Fruit fly (Drosophila melanogaster) whole organism, larva: ENCODE data around the gene mRpS10.

Source experiments
- noc ChIP-seq: fragments of 200-800 bp; sonication (Bioruptor generic); optimal IDR thresholded peaks from 3 replicates; lab custom pipeline; 2019; ENCODE audit warnings: missing biosample characterization, mild to moderate bottlenecking, missing genetic modification characterization, moderate library complexity

mRpS10 gene

DNA sequence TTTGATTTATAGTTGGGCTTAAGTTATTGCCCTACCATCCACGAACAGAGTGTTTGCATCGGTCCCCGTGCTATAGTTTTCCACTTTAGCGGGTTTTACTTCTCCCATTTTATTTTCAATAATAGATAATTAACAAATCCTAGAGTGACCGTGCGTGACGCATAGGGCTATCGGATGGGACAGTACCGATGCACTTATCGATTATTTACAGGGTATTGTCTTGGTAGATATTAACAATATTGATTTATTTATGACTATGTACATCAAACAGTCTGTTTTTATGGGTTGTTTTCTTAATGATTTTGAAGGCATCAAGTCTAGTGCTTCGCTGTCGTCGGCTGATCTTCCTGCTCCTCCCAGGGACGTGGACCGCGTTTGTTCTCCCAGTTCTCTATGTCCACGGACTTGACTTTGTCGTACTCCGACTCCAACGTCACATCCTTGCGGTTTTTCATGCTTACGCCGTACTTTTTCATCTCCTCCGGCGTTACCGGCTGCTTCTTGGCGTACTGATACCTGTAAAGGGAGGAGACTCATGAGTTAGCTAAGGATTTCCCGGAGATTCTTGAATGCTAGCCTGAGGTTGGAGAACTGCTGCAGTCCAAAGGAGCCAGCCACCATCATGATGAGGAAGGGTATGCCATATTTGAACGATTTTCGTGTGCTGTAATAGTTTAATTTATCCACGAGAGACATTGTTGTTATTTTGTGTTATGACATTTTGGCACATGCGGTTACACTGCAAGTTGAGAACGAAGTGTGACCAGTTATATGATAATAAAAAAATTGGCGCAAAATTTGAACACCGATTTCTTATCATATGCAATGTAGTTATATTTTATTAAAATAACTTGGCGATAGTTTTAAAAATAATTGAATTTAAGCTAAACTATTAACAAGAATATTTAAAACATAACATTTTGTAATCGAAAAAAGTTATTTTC lies 48.7 kb downstream of the mRpS10 start, which contains the start of the genes MRG15 and Tm1:
Gene MRG15 (minus strand): TSS at position 184 of the 944 bp plus-strand sequence.
Gene Tm1 (plus strand): TSS at position 295 of the 944 bp plus-strand sequence.
- TF ChIP-seq noc (tag; lab: Kevin White, UChicago), result no peak
